Fruit fly (Drosophila melanogaster): Measurements from ENCODE around the gene Tap42.

Tap42 gene

DNA sequence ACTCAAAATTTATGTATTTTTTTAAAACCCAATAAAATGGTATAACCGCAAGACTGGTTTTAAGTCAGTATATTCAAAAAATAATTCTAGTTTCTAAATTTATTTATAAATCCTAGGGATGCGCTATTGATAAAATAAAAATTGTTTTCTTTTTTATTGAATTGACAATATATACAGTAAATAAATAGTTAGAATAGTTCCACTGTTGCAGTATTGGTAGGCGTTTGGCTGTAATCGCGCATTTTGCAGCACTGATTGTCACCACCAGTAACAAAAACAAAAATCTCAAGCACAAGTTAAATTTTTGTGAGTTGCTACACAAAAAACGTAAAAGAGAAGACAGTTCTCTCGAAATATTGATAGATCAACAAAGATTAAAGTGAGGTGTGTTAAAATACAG is 1.5 kb downstream of the Tap42 start, which contains the start of gene CG31855 (continued):
- TF ChIP-seq CG10959 (GFP tag; IDR thresholded peaks at IDR 0.05) (peak; percentile 76), gfzf (GFP tag; optimal IDR thresholded peaks at IDR 0.05) (peak; percentile 22), tll (GFP tag; optimal IDR thresholded peaks at IDR 0.05) (no peak), PHDP (tag; optimal IDR thresholded peaks at IDR 0.05) (peak; percentile 81), vfl (GFP tag; optimal IDR thresholded peaks at IDR 0.05) (peak; percentile 80), CG14441 (GFP tag; IDR thresholded peaks at IDR 0.05) (peak; percentile 76), CG12155 (GFP tag; optimal IDR thresholded peaks at IDR 0.05) (peak; percentile 86), Ada2b (GFP tag; IDR thresholded peaks at IDR 0.05) (peak; percentile 74), sob (GFP tag; IDR thresholded peaks at IDR 0.05) (peak; percentile 95), HmgD (GFP tag; optimal IDR thresholded peaks at IDR 0.05) (no peak), CG15696 (tag; optimal IDR thresholded peaks at IDR 0.05) (peak; percentile 64), ato (GFP tag; IDR thresholded peaks at IDR 0.05; ENCODE audit: partially characterized antibody) (no peak), CG12299 (tag; optimal IDR thresholded peaks at IDR 0.05) (peak; percentile 78), Dad (GFP tag; optimal IDR thresholded peaks at IDR 0.05) (peak; percentile 68), CG16815 (GFP tag; optimal IDR thresholded peaks at IDR 0.05) (peak; percentile 63), CG6689 (GFP tag; IDR thresholded peaks at IDR 0.05) (peak; percentile 63), danr (GFP tag; IDR thresholded peaks at IDR 0.05) (no peak), Hr51 (GFP tag; optimal IDR thresholded peaks at IDR 0.05) (peak; percentile 81 to 82), twi (tag; optimal IDR thresholded peaks at IDR 0.05) (peak; percentile 36), CG9609 (GFP tag; optimal IDR thresholded peaks at IDR 0.05) (peak; percentile 69), Aef1 (GFP tag; IDR thresholded peaks at IDR 0.05) (peak; percentile 89), CG12942 (GFP tag; optimal IDR thresholded peaks at IDR 0.05) (peak; percentile 82), MESR4 (GFP tag; optimal IDR thresholded peaks at IDR 0.05) (peak; percentile 75), HLHmδ (GFP tag; optimal IDR thresholded peaks at IDR 0.05) (no peak), CG14050 (GFP tag; IDR thresholded peaks at IDR 0.05) (peak; percentile 67), CG1603 (tag; optimal IDR thresholded peaks at IDR 0.05) (peak; percentile 68), CG33213 (GFP tag; optimal IDR thresholded peaks at IDR 0.05) (peak; percentile 50), B-H1 (GFP tag; IDR thresholded peaks at IDR 0.05) (peak; percentile 19; the same call in 1 of the 3 replicates), B-H2 (GFP tag; optimal IDR thresholded peaks at IDR 0.05) (peak; percentile 94), CG18619 (GFP tag; optimal IDR thresholded peaks at IDR 0.05) (peak; percentile 78), fd64A (GFP tag; optimal IDR thresholded peaks at IDR 0.05) (no peak), Bteb2 (GFP tag; optimal IDR thresholded peaks at IDR 0.05) (peak; percentile 80), zfh2 (GFP tag; optimal IDR thresholded peaks at IDR 0.05) (peak; percentile 80), CG16779 (GFP tag; IDR thresholded peaks at IDR 0.05) (peak; percentile 86), Ssrp (tag; optimal IDR thresholded peaks at IDR 0.05) (peak; percentile 63), ci (GFP tag; IDR thresholded peaks at IDR 0.05) (peak; percentile 84), chn (GFP tag; optimal IDR thresholded peaks at IDR 0.05) (peak; percentile 87), Oli (tag; optimal IDR thresholded peaks at IDR 0.05) (peak; percentile 63), Nf-YA (GFP tag; IDR thresholded peaks at IDR 0.05) (peak; percentile 62), Eip74EF (GFP tag; optimal IDR thresholded peaks at IDR 0.05) (peak in 1 of 2 experiments; percentile 18), CG42726 (GFP tag; IDR thresholded peaks at IDR 0.05; ENCODE audit: partially characterized antibody) (no peak), odd (GFP tag; optimal IDR thresholded peaks at IDR 0.05) (peak; percentile 67), eyg (GFP tag; optimal IDR thresholded peaks at IDR 0.05) (peak; percentile 41), Xbp1 (GFP tag; optimal IDR thresholded peaks at IDR 0.05) (peak; percentile 90), insv (GFP tag; optimal IDR thresholded peaks at IDR 0.05) (peak in 1 of 2 experiments; percentile 55), Mad (GFP tag; optimal IDR thresholded peaks at IDR 0.05) (peak; percentile 76), mirr (GFP tag; optimal IDR thresholded peaks at IDR 0.05) (peak; percentile 66), CG12104 (GFP tag; optimal IDR thresholded peaks at IDR 0.05) (peak; percentile 67), CG31224 (GFP tag; IDR thresholded peaks at IDR 0.05) (peak; percentile 52; the same call in 1 of the 2 replicates), Fer3 (tag; optimal IDR thresholded peaks at IDR 0.05) (peak; percentile 85)
